Fruit fly (Drosophila melanogaster) whole organism, embryonic: Measurements from ENCODE around the gene CG6356.
A peak's percentile ranks its signal among the peaks of the same experiment; 100 is the strongest.

ENCODE experiments used
- B-H1 ChIP-seq: fragments of 200-800 bp; sonication (Bioruptor generic); IDR thresholded peaks from 3 replicates; pipeline ENCODE4 v1.3.6; 2022; ENCODE audit warnings: missing biosample characterization, missing genetic modification characterization
- B-H2 ChIP-seq: fragments of 200-800 bp; sonication (Bioruptor generic); optimal IDR thresholded peaks from 2 replicates; lab custom pipeline; 2018; ENCODE audit warnings: missing biosample characterization, mild to moderate bottlenecking, missing genetic modification characterization
- CG12155 ChIP-seq: fragments of 200-800 bp; sonication (Bioruptor generic); optimal IDR thresholded peaks from 3 replicates; lab custom pipeline; 2016; ENCODE audit warnings: missing biosample characterization, missing genetic modification characterization
- CG14014 ChIP-seq: fragments of 200-800 bp; sonication (Bioruptor generic); IDR thresholded peaks from 2 replicates; pipeline ENCODE4 v1.3.6; 2022; ENCODE audit warnings: missing biosample characterization, missing genetic modification characterization
- CG16813 ChIP-seq: fragments of 200-800 bp; sonication (Bioruptor generic); IDR thresholded peaks from 3 replicates; pipeline ENCODE4 v1.3.6; 2022; ENCODE audit warnings: missing biosample characterization, missing genetic modification characterization; ENCODE audit not compliant: partially characterized antibody
- CG17361 ChIP-seq: fragments of 200-800 bp; sonication (Bioruptor generic); IDR thresholded peaks from 3 replicates; pipeline ENCODE4 v1.3.6; 2022; ENCODE audit warnings: missing biosample characterization, missing genetic modification characterization
- CG17802 ChIP-seq: fragments of 200-800 bp; sonication (Bioruptor generic); optimal IDR thresholded peaks from 2 replicates; lab custom pipeline; 2018; ENCODE audit warnings: missing biosample characterization, mild to moderate bottlenecking, missing genetic modification characterization, moderate library complexity
- CG2116 ChIP-seq: fragments of 200-800 bp; sonication (Bioruptor generic); optimal IDR thresholded peaks from 3 replicates; lab custom pipeline; 2018; ENCODE audit warnings: missing biosample characterization, mild to moderate bottlenecking, missing genetic modification characterization
- CG2889 ChIP-seq: fragments of 200-800 bp; sonication (Bioruptor generic); IDR thresholded peaks from 3 replicates; pipeline ENCODE4 v1.3.6; 2022; ENCODE audit warnings: missing biosample characterization, missing genetic modification characterization
- CG3065 ChIP-seq: fragments of 200-800 bp; sonication (Bioruptor generic); optimal IDR thresholded peaks from 2 replicates; lab custom pipeline; 2016; ENCODE audit warnings: missing biosample characterization, missing genetic modification characterization
- CG34224 ChIP-seq: fragments of 200-800 bp; sonication (Bioruptor generic); IDR thresholded peaks from 3 replicates; pipeline ENCODE4 v1.3.6; 2022; ENCODE audit warnings: missing biosample characterization, missing genetic modification characterization; ENCODE audit not compliant: partially characterized antibody
- CG34422 ChIP-seq: fragments of 200-800 bp; sonication (Bioruptor generic); IDR thresholded peaks from 3 replicates; pipeline ENCODE4 v1.3.6; 2022; ENCODE audit warnings: missing biosample characterization, missing genetic modification characterization
- CG4707 ChIP-seq: fragments of 200-800 bp; sonication (Bioruptor generic); optimal IDR thresholded peaks from 2 replicates; lab custom pipeline; 2018; ENCODE audit warnings: missing biosample characterization, mild to moderate bottlenecking, missing genetic modification characterization, moderate library complexity
- CG5180 ChIP-seq: fragments of 200-800 bp; sonication (Bioruptor generic); optimal IDR thresholded peaks from 3 replicates; lab custom pipeline; 2017; ENCODE audit warnings: missing biosample characterization, missing genetic modification characterization, mild to moderate bottlenecking, moderate library complexity, missing genetic modification reagents
- CG6854 ChIP-seq: fragments of 200-800 bp; sonication (Bioruptor generic); optimal IDR thresholded peaks from 3 replicates; lab custom pipeline; 2017; ENCODE audit warnings: missing biosample characterization, mild to moderate bottlenecking, missing genetic modification characterization
- CG7963 ChIP-seq: fragments of 200-800 bp; sonication (Bioruptor generic); IDR thresholded peaks from 3 replicates; pipeline ENCODE4 v1.3.6; 2022; ENCODE audit warnings: missing biosample characterization, missing genetic modification characterization; ENCODE audit not compliant: partially characterized antibody
- CG8089 ChIP-seq: fragments of 200-800 bp; sonication (Bioruptor generic); optimal IDR thresholded peaks from 3 replicates; lab custom pipeline; 2016; ENCODE audit warnings: missing biosample characterization, missing genetic modification characterization
- Dfd ChIP-seq, 2 experiments: fragments of >200 bp; optimal IDR thresholded peaks; 2 replicates each; lab custom pipeline; 2017; ENCODE audit warnings: missing biosample characterization in 2 of 2, missing genetic modification characterization in 2 of 2
- Dll ChIP-seq: fragments of 200-800 bp; sonication (Bioruptor generic); IDR thresholded peaks from 4 replicates; pipeline ENCODE4 v1.3.6; 2022; ENCODE audit warnings: missing biosample characterization, missing genetic modification characterization; ENCODE audit not compliant: partially characterized antibody
- Dp ChIP-seq: fragments of 200-800 bp; sonication (Bioruptor generic); optimal IDR thresholded peaks from 2 replicates; lab custom pipeline; 2018; ENCODE audit warnings: missing biosample characterization, mild to moderate bottlenecking, missing genetic modification characterization, moderate library complexity
- E2f1 ChIP-seq: fragments of 200-800 bp; sonication (Bioruptor generic); IDR thresholded peaks from 2 replicates; pipeline ENCODE4 v1.3.6; 2022; ENCODE audit warnings: missing biosample characterization, missing genetic modification characterization
- Gug ChIP-seq: fragments of 200-800 bp; sonication (Bioruptor generic); IDR thresholded peaks from 4 replicates; pipeline ENCODE4 v1.3.6; 2022; ENCODE audit warnings: missing biosample characterization, missing genetic modification characterization
- Hand ChIP-seq: fragments of 200-800 bp; sonication (Bioruptor generic); optimal IDR thresholded peaks from 2 replicates; lab custom pipeline; 2017; ENCODE audit warnings: mild to moderate bottlenecking, missing biosample characterization, missing genetic modification reagents, missing genetic modification characterization
- Hr39 ChIP-seq: fragments of >200 bp; optimal IDR thresholded peaks from 2 replicates; lab custom pipeline; 2017
- Lim3 ChIP-seq: fragments of 200-800 bp; sonication (Bioruptor generic); IDR thresholded peaks from 2 replicates; pipeline ENCODE4 v1.3.6; 2022; ENCODE audit warnings: missing biosample characterization, missing genetic modification characterization
- Mad ChIP-seq: fragments of 200-800 bp; sonication (Bioruptor generic); optimal IDR thresholded peaks from 2 replicates; lab custom pipeline; 2016; ENCODE audit warnings: missing biosample characterization, missing genetic modification characterization
- Mrtf ChIP-seq: fragments of 200-800 bp; sonication (Bioruptor generic); IDR thresholded peaks from 3 replicates; pipeline ENCODE4 v1.3.6; 2022; ENCODE audit warnings: missing biosample characterization, missing genetic modification characterization
- NK7.1 ChIP-seq: fragments of 200-800 bp; sonication (Bioruptor generic); optimal IDR thresholded peaks from 3 replicates; lab custom pipeline; 2016; ENCODE audit warnings: missing biosample characterization, missing genetic modification characterization
- Sox102F ChIP-seq: fragments of 200-800 bp; sonication (Bioruptor generic); optimal IDR thresholded peaks from 2 replicates; lab custom pipeline; 2018; ENCODE audit warnings: missing biosample characterization, mild to moderate bottlenecking, missing genetic modification characterization, moderate library complexity
- Ssrp ChIP-seq: fragments of 200-800 bp; sonication (Bioruptor generic); optimal IDR thresholded peaks from 2 replicates; lab custom pipeline; 2018; ENCODE audit warnings: missing biosample characterization, mild to moderate bottlenecking, missing genetic modification characterization, moderate library complexity
- Taf1 ChIP-seq: fragments of 200-800 bp; sonication (Bioruptor generic); IDR thresholded peaks from 2 replicates; pipeline ENCODE4 v1.3.6; 2022; ENCODE audit warnings: missing biosample characterization, missing genetic modification characterization
- Tbp ChIP-seq: fragments of >200 bp; optimal IDR thresholded peaks from 2 replicates; lab custom pipeline; 2018; ENCODE audit warnings: missing biosample characterization, missing genetic modification characterization
- Trl ChIP-seq, 3 experiments: fragments of >200 bp in 2 of 3; fragments of 200-800 bp in 1 of 3; sonication (Bioruptor generic) in 1 of 3; optimal IDR thresholded peaks; 2 replicates in 1 of 3; 3 replicates in 2 of 3; lab custom pipeline; 2016 to 2017; ENCODE audit warnings: missing biosample characterization in 1 of 3, missing genetic modification characterization in 1 of 3
- az2 ChIP-seq: fragments of 200-800 bp; sonication (Bioruptor generic); optimal IDR thresholded peaks from 3 replicates; lab custom pipeline; 2016; ENCODE audit warnings: missing biosample characterization, missing genetic modification characterization
- crp ChIP-seq, 2 experiments: fragments of 200-800 bp; sonication (Bioruptor generic); optimal IDR thresholded peaks; 2 replicates in 1 of 2; 3 replicates in 1 of 2; lab custom pipeline; 2017; ENCODE audit warnings: missing biosample characterization in 2 of 2, missing genetic modification characterization in 2 of 2, mild to moderate bottlenecking in 1 of 2, moderate library complexity in 1 of 2
- dmrt11E ChIP-seq: fragments of 200-800 bp; sonication (Bioruptor generic); optimal IDR thresholded peaks from 3 replicates; lab custom pipeline; 2018; ENCODE audit warnings: missing biosample characterization, mild to moderate bottlenecking, missing genetic modification characterization, moderate library complexity
- en ChIP-seq: fragments of 200-800 bp; sonication (Bioruptor generic); optimal IDR thresholded peaks from 2 replicates; lab custom pipeline; 2016; ENCODE audit warnings: missing biosample characterization, missing genetic modification characterization
- gcm ChIP-seq: fragments of 200-800 bp; sonication (Bioruptor generic); optimal IDR thresholded peaks from 2 replicates; lab custom pipeline; 2019; ENCODE audit warnings: missing biosample characterization, mild to moderate bottlenecking, missing genetic modification characterization, moderate library complexity
- grau ChIP-seq: fragments of 200-800 bp; optimal IDR thresholded peaks from 3 replicates; lab custom pipeline; 2019; ENCODE audit warnings: missing biosample characterization, mild to moderate bottlenecking, missing genetic modification characterization, moderate library complexity
- ind ChIP-seq: fragments of 200-800 bp; sonication (Bioruptor generic); optimal IDR thresholded peaks from 3 replicates; lab custom pipeline; 2016; ENCODE audit warnings: missing biosample characterization, missing genetic modification characterization
- lbe ChIP-seq: fragments of 200-800 bp; sonication (Bioruptor generic); optimal IDR thresholded peaks from 2 replicates; lab custom pipeline; 2016; ENCODE audit warnings: missing biosample characterization, mild to moderate bottlenecking, missing genetic modification characterization
- lilli ChIP-seq: fragments of 200-800 bp; sonication (Bioruptor generic); optimal IDR thresholded peaks from 3 replicates; lab custom pipeline; 2016; ENCODE audit warnings: missing biosample characterization, missing genetic modification characterization
- pnt ChIP-seq: fragments of 200-800 bp; sonication (Bioruptor generic); optimal IDR thresholded peaks from 3 replicates; lab custom pipeline; 2016; ENCODE audit warnings: missing biosample characterization, missing genetic modification characterization
- sim ChIP-seq: fragments of 200-800 bp; sonication (Bioruptor generic); IDR thresholded peaks from 2 replicates; pipeline ENCODE4 v1.3.6; 2022; ENCODE audit warnings: missing biosample characterization, missing genetic modification characterization
- stc ChIP-seq: fragments of 200-800 bp; sonication (Bioruptor generic); IDR thresholded peaks from 2 replicates; pipeline ENCODE4 v1.3.6; 2022; ENCODE audit warnings: missing biosample characterization, missing genetic modification characterization
- sug ChIP-seq: fragments of 200-800 bp; optimal IDR thresholded peaks from 2 replicates; lab custom pipeline; 2019; ENCODE audit warnings: missing biosample characterization, mild to moderate bottlenecking, missing genetic modification characterization, moderate library complexity
- toy ChIP-seq: fragments of 200-800 bp; sonication (Bioruptor generic); IDR thresholded peaks from 2 replicates; pipeline ENCODE4 v1.3.6; 2022; ENCODE audit warnings: missing biosample characterization, missing genetic modification characterization
- wor ChIP-seq: fragments of 200-800 bp; sonication (Bioruptor generic); IDR thresholded peaks from 2 replicates; pipeline ENCODE4 v1.3.6; 2022; ENCODE audit warnings: missing biosample characterization, missing genetic modification characterization

Gene CG6356

dm6 chr3R:24276104-24277008, 7.4 kb upstream of the CG6356 start, which contains the start of gene Orct (continued):
- peak; percentile 79 for TF ChIP-seq sug (tag; lab: Kevin White, UChicago)
- TF ChIP-seq E2f1 (GFP tag; lab: Robert Waterston, UW) = peak; percentile 59
- peak; percentile 48; the same call in 1 of the 2 replicates for TF ChIP-seq Taf1 (GFP tag; lab: Robert Waterston, UW)
- peak in 1 of 2 experiments; percentile 31 for TF ChIP-seq Trl (optimal IDR thresholded peaks at IDR 0.05; lab: Kevin White, UChicago)
- peak; percentile 30 for TF ChIP-seq Trl (GFP tag; optimal IDR thresholded peaks at IDR 0.05; lab: Kevin White, UChicago)
- 0 out of 2 replicates have a peak, but pooled peaks have one; percentile 51 for TF ChIP-seq toy (GFP tag; lab: Robert Waterston, UW)
- TF ChIP-seq wor (GFP tag; lab: Robert Waterston, UW) = peak; percentile 35; the same call in 1 of the 2 replicates
- no peak for TF ChIP-seq lbe (GFP tag; lab: Kevin White, UChicago)
- peak; percentile 42 for TF ChIP-seq dmrt11E (tag; lab: Kevin White, UChicago)
- TF ChIP-seq grau = peak; percentile 87
- TF ChIP-seq Gug (GFP tag; lab: Robert Waterston, UW) = peak; percentile 54; the same call in 1 of the 4 replicates
- TF ChIP-seq en (GFP tag; lab: Kevin White, UChicago) = no peak
- no peak for TF ChIP-seq Mad
- peak; percentile 29 for TF ChIP-seq NK7.1
- TF ChIP-seq pnt (GFP tag; lab: Kevin White, UChicago) = peak; percentile 49
- peak; percentile 68 for TF ChIP-seq CG14014
- peak; percentile 59 for TF ChIP-seq B-H2
- TF ChIP-seq Tbp (GFP tag; lab: Kevin White, UChicago) = no peak
- TF ChIP-seq CG7963 (GFP tag; lab: Robert Waterston, UW) = no peak
- TF ChIP-seq CG8089 = peak; percentile 27
- peak; percentile 75 for TF ChIP-seq Hand (GFP tag; lab: Kevin White, UChicago)
- TF ChIP-seq CG5180 (GFP tag; lab: Kevin White, UChicago) = peak; percentile 54
- TF ChIP-seq gcm = peak; percentile 71
- TF ChIP-seq stc = peak; percentile 29; the same call in 1 of the 2 replicates
- TF ChIP-seq CG12155 (GFP tag; lab: Kevin White, UChicago) = peak; percentile 70
- no peak for TF ChIP-seq Dfd (GFP tag; optimal IDR thresholded peaks at IDR 0.05; lab: Kevin White, UChicago)
- TF ChIP-seq CG3065 (GFP tag; lab: Kevin White, UChicago) = no peak
- peak; percentile 94 for TF ChIP-seq CG17361 (GFP tag; lab: Robert Waterston, UW)
- TF ChIP-seq Hr39 = no peak
- TF ChIP-seq CG16813 (GFP tag; lab: Robert Waterston, UW) = no peak
- peak; percentile 70 for TF ChIP-seq Sox102F
- 0 out of 3 replicates have a peak, but pooled peaks have one; percentile 61 for TF ChIP-seq CG2889 (GFP tag; lab: Robert Waterston, UW)
- TF ChIP-seq CG34422 (GFP tag; lab: Robert Waterston, UW) = no peak
- TF ChIP-seq lilli (GFP tag; lab: Kevin White, UChicago) = peak; percentile 78
- TF ChIP-seq crp (GFP tag; optimal IDR thresholded peaks at IDR 0.05; lab: Kevin White, UChicago) = peak in 1 of 2 experiments; percentile 36
- no peak for TF ChIP-seq Dp (GFP tag; lab: Kevin White, UChicago)
- TF ChIP-seq Dll (GFP tag; lab: Robert Waterston, UW) = no peak
- TF ChIP-seq ind (GFP tag; lab: Kevin White, UChicago) = peak; percentile 66
- no peak for TF ChIP-seq Lim3 (GFP tag; lab: Robert Waterston, UW)
- peak; percentile 52; the same call in 2 of the 3 replicates for TF ChIP-seq B-H1 (GFP tag; lab: Robert Waterston, UW)
- peak; percentile 55 for TF ChIP-seq Ssrp (tag; lab: Kevin White, UChicago)
- TF ChIP-seq Mrtf (GFP tag; lab: Robert Waterston, UW) = peak; percentile 58; the same call in 2 of the 3 replicates
- peak; percentile 77 for TF ChIP-seq CG6854
- peak; percentile 13 for TF ChIP-seq CG2116 (GFP tag; lab: Kevin White, UChicago)
- no peak for TF ChIP-seq CG34224 (GFP tag; lab: Robert Waterston, UW)
- TF ChIP-seq CG4707 (GFP tag; lab: Kevin White, UChicago) = peak; percentile 38
- no peak for TF ChIP-seq CG17802
- TF ChIP-seq az2 (GFP tag; lab: Kevin White, UChicago) = peak; percentile 45
- TF ChIP-seq sim (GFP tag; lab: Robert Waterston, UW) = peak; percentile 4; the same call in 1 of the 2 replicates
